Fruit fly (Drosophila melanogaster) whole organism, embryonic: ENCODE measurements around the gene Sr-CI.

Source experiments
- ATbp ChIP-seq: fragments of 200-800 bp; sonication (Bioruptor generic); optimal IDR thresholded peaks from 2 replicates; lab custom pipeline; 2017; ENCODE audit warnings: missing biosample characterization, mild to moderate bottlenecking, missing genetic modification characterization, missing genetic modification reagents
- Ada2b ChIP-seq: fragments of 200-800 bp; sonication (Bioruptor generic); IDR thresholded peaks from 2 replicates; pipeline ENCODE4 v1.3.6; 2022; ENCODE audit warnings: missing biosample characterization, missing genetic modification characterization
- Aef1 ChIP-seq: fragments of 200-800 bp; sonication (Bioruptor generic); IDR thresholded peaks from 3 replicates; pipeline ENCODE4 v1.3.6; 2022; ENCODE audit warnings: missing biosample characterization, missing genetic modification characterization
- Asciz ChIP-seq: fragments of 200-800 bp; sonication (Bioruptor generic); optimal IDR thresholded peaks from 2 replicates; lab custom pipeline; 2017; ENCODE audit warnings: missing biosample characterization, mild to moderate bottlenecking, missing genetic modification characterization, missing genetic modification reagents
- BEAF-32 ChIP-seq: fragments of 200-800 bp; sonication (Bioruptor generic); optimal IDR thresholded peaks from 3 replicates; lab custom pipeline; 2017; ENCODE audit warnings: missing biosample characterization, missing genetic modification characterization, mild to moderate bottlenecking, moderate library complexity, missing genetic modification reagents
- CG10431 ChIP-seq: fragments of 200-800 bp; sonication (Bioruptor generic); optimal IDR thresholded peaks from 3 replicates; lab custom pipeline; 2018; ENCODE audit warnings: missing biosample characterization, mild to moderate bottlenecking, missing genetic modification characterization
- CG10654 ChIP-seq: fragments of 200-800 bp; sonication (Bioruptor generic); optimal IDR thresholded peaks from 2 replicates; lab custom pipeline; 2016; ENCODE audit warnings: missing biosample characterization, missing genetic modification characterization
- CG10959 ChIP-seq: fragments of 200-800 bp; sonication (Bioruptor generic); IDR thresholded peaks from 2 replicates; pipeline ENCODE4 v1.3.6; 2022; ENCODE audit warnings: missing biosample characterization, missing genetic modification characterization
- CG12071 ChIP-seq: fragments of 200-800 bp; sonication (Bioruptor generic); optimal IDR thresholded peaks from 3 replicates; lab custom pipeline; 2018; ENCODE audit warnings: missing biosample characterization, mild to moderate bottlenecking, missing genetic modification characterization
- CG13775 ChIP-seq: fragments of 200-800 bp; sonication (Bioruptor generic); optimal IDR thresholded peaks from 3 replicates; lab custom pipeline; 2017; ENCODE audit warnings: missing biosample characterization, mild to moderate bottlenecking, missing genetic modification characterization
- CG15696 ChIP-seq: fragments of 200-800 bp; sonication (Bioruptor generic); optimal IDR thresholded peaks from 2 replicates; lab custom pipeline; 2019; ENCODE audit warnings: missing biosample characterization, mild to moderate bottlenecking, missing genetic modification characterization, moderate library complexity
- CG17328 ChIP-seq: fragments of 200-800 bp; sonication (Bioruptor generic); IDR thresholded peaks from 2 replicates; pipeline ENCODE4 v1.3.6; 2022; ENCODE audit warnings: missing biosample characterization, missing genetic modification characterization
- CG17912 ChIP-seq: fragments of 200-800 bp; sonication (Bioruptor generic); optimal IDR thresholded peaks from 2 replicates; lab custom pipeline; 2018; ENCODE audit warnings: missing biosample characterization, mild to moderate bottlenecking, missing genetic modification characterization
- CG18262 ChIP-seq: fragments of 200-800 bp; optimal IDR thresholded peaks from 3 replicates; lab custom pipeline; 2019; ENCODE audit warnings: missing biosample characterization, mild to moderate bottlenecking, missing genetic modification characterization, moderate library complexity
- CG6175 ChIP-seq: fragments of 200-800 bp; sonication (Bioruptor generic); IDR thresholded peaks from 3 replicates; pipeline ENCODE4 v1.3.6; 2022; ENCODE audit warnings: missing biosample characterization, missing genetic modification characterization
- CG6654 ChIP-seq: fragments of 200-800 bp; sonication (Bioruptor generic); optimal IDR thresholded peaks from 2 replicates; lab custom pipeline; 2017; ENCODE audit warnings: missing biosample characterization, mild to moderate bottlenecking, missing genetic modification characterization
- CG6689 ChIP-seq: fragments of 200-800 bp; sonication (Bioruptor generic); IDR thresholded peaks from 2 replicates; pipeline ENCODE4 v1.3.6; 2022; ENCODE audit warnings: missing biosample characterization, missing genetic modification characterization
- CG7357 ChIP-seq: fragments of 200-800 bp; sonication (Bioruptor generic); IDR thresholded peaks from 3 replicates; pipeline ENCODE4 v1.3.6; 2022; ENCODE audit warnings: missing biosample characterization, missing genetic modification characterization
- CG7745 ChIP-seq: fragments of 200-800 bp; sonication (Bioruptor generic); optimal IDR thresholded peaks from 2 replicates; lab custom pipeline; 2018; ENCODE audit warnings: missing biosample characterization, mild to moderate bottlenecking, missing genetic modification characterization, moderate library complexity
- CG8290 ChIP-seq, 3 experiments: fragments of 200-800 bp; sonication (Bioruptor generic); optimal IDR thresholded peaks; 2 replicates each; lab custom pipeline; 2016 to 2019; ENCODE audit warnings: missing biosample characterization in 3 of 3, missing genetic modification characterization in 3 of 3, mild to moderate bottlenecking in 2 of 3, moderate library complexity in 1 of 3
- CG9727 ChIP-seq: fragments of 200-800 bp; sonication (Bioruptor generic); optimal IDR thresholded peaks from 3 replicates; lab custom pipeline; 2017; ENCODE audit warnings: missing biosample characterization, mild to moderate bottlenecking, missing genetic modification characterization
- CG9876 ChIP-seq: fragments of 200-800 bp; sonication (Bioruptor generic); optimal IDR thresholded peaks from 2 replicates; lab custom pipeline; 2016; ENCODE audit warnings: missing biosample characterization, missing genetic modification characterization
- E2f1 ChIP-seq: fragments of 200-800 bp; sonication (Bioruptor generic); IDR thresholded peaks from 2 replicates; pipeline ENCODE4 v1.3.6; 2022; ENCODE audit warnings: missing biosample characterization, missing genetic modification characterization
- Hr51 ChIP-seq, 2 experiments: fragments of 200-800 bp; sonication (Bioruptor generic); optimal IDR thresholded peaks; 2 replicates in 1 of 2; 3 replicates in 1 of 2; lab custom pipeline; 2016 to 2018; ENCODE audit warnings: missing biosample characterization in 2 of 2, missing genetic modification characterization in 2 of 2, mild to moderate bottlenecking in 1 of 2, moderate library complexity in 1 of 2
- Lhr ChIP-seq: fragments of 200-800 bp; sonication (Bioruptor generic); optimal IDR thresholded peaks from 3 replicates; lab custom pipeline; 2017; ENCODE audit warnings: mild to moderate bottlenecking, missing biosample characterization, missing genetic modification reagents, missing genetic modification characterization
- MESR4 ChIP-seq: fragments of 200-800 bp; sonication (Bioruptor generic); optimal IDR thresholded peaks from 2 replicates; lab custom pipeline; 2018; ENCODE audit warnings: missing biosample characterization, mild to moderate bottlenecking, missing genetic modification characterization, moderate library complexity
- Med ChIP-seq: fragments of 200-800 bp; sonication (Bioruptor generic); peaks from one replicate; lab custom pipeline; 2016; ENCODE audit warnings: missing biosample characterization, missing genetic modification characterization, mild to moderate bottlenecking, inconsistent platforms, moderate library complexity
- NFAT ChIP-seq: fragments of 200-800 bp; sonication (Bioruptor generic); IDR thresholded peaks from 2 replicates; pipeline ENCODE4 v1.3.6; 2022; ENCODE audit warnings: missing biosample characterization, missing genetic modification characterization
- Sox102F ChIP-seq: fragments of 200-800 bp; sonication (Bioruptor generic); optimal IDR thresholded peaks from 2 replicates; lab custom pipeline; 2018; ENCODE audit warnings: missing biosample characterization, mild to moderate bottlenecking, missing genetic modification characterization, moderate library complexity
- TFAM ChIP-seq: fragments of 200-800 bp; sonication (Bioruptor generic); optimal IDR thresholded peaks from 2 replicates; lab custom pipeline; 2017; ENCODE audit warnings: missing biosample characterization, missing genetic modification characterization, inconsistent platforms
- ac ChIP-seq: fragments of 200-800 bp; sonication (Bioruptor generic); optimal IDR thresholded peaks from 3 replicates; lab custom pipeline; 2017; ENCODE audit warnings: missing biosample characterization, mild to moderate bottlenecking, missing genetic modification characterization
- al ChIP-seq: fragments of 200-800 bp; sonication (Bioruptor generic); IDR thresholded peaks from 2 replicates; pipeline ENCODE4 v1.3.6; 2022; ENCODE audit warnings: missing biosample characterization, missing genetic modification characterization
- ato ChIP-seq: fragments of 200-800 bp; sonication (Bioruptor generic); IDR thresholded peaks from 2 replicates; pipeline ENCODE4 v1.3.6; 2022; ENCODE audit warnings: missing biosample characterization, missing genetic modification characterization; ENCODE audit not compliant: partially characterized antibody
- cad ChIP-seq: fragments of >200 bp; optimal IDR thresholded peaks from 2 replicates; lab custom pipeline; 2017; ENCODE audit warnings: missing biosample characterization, missing genetic modification characterization
- dmrt11E ChIP-seq: fragments of 200-800 bp; sonication (Bioruptor generic); optimal IDR thresholded peaks from 3 replicates; lab custom pipeline; 2018; ENCODE audit warnings: missing biosample characterization, mild to moderate bottlenecking, missing genetic modification characterization, moderate library complexity
- fd102C ChIP-seq: fragments of 200-800 bp; sonication (Bioruptor generic); optimal IDR thresholded peaks from 2 replicates; lab custom pipeline; 2018; ENCODE audit warnings: missing biosample characterization, mild to moderate bottlenecking, missing genetic modification characterization, moderate library complexity
- fru ChIP-seq: fragments of >200 bp; optimal IDR thresholded peaks from 2 replicates; lab custom pipeline; 2017
- fu2 ChIP-seq: fragments of 200-800 bp; sonication (Bioruptor generic); optimal IDR thresholded peaks from 2 replicates; lab custom pipeline; 2016; ENCODE audit warnings: missing biosample characterization, missing genetic modification characterization
- gce ChIP-seq: fragments of 200-800 bp; sonication (Bioruptor generic); IDR thresholded peaks from 3 replicates; pipeline ENCODE4 v1.3.6; 2022; ENCODE audit warnings: missing biosample characterization, missing genetic modification characterization
- gro ChIP-seq: fragments of 200-800 bp; sonication (Bioruptor generic); optimal IDR thresholded peaks from 2 replicates; lab custom pipeline; 2016; ENCODE audit warnings: missing biosample characterization, missing genetic modification characterization
- gt ChIP-seq: fragments of 200-800 bp; sonication (Bioruptor generic); IDR thresholded peaks from 2 replicates; pipeline ENCODE4 v1.3.6; 2022; ENCODE audit warnings: missing biosample characterization, missing genetic modification characterization
- hb ChIP-seq: fragments of 200-800 bp; sonication (Bioruptor generic); IDR thresholded peaks from 3 replicates; pipeline ENCODE4 v1.3.6; 2022; ENCODE audit warnings: missing biosample characterization, missing genetic modification characterization; ENCODE audit not compliant: partially characterized antibody
- onecut ChIP-seq: fragments of 200-800 bp; sonication (Bioruptor generic); IDR thresholded peaks from 2 replicates; pipeline ENCODE4 v1.3.6; 2022; ENCODE audit warnings: missing biosample characterization, missing genetic modification characterization
- scrt ChIP-seq: fragments of 200-800 bp; sonication (Bioruptor generic); optimal IDR thresholded peaks from 2 replicates; lab custom pipeline; 2018; ENCODE audit warnings: missing biosample characterization, mild to moderate bottlenecking, missing genetic modification characterization, moderate library complexity
- tll ChIP-seq, 2 experiments: fragments of 200-800 bp in 1 of 2; fragments of >200 bp in 1 of 2; sonication (Bioruptor generic) in 1 of 2; optimal IDR thresholded peaks; 2 replicates each; lab custom pipeline; 2017 to 2019; ENCODE audit warnings: missing biosample characterization in 2 of 2, missing genetic modification characterization in 2 of 2, mild to moderate bottlenecking in 1 of 2, moderate library complexity in 1 of 2
- toy ChIP-seq: fragments of 200-800 bp; sonication (Bioruptor generic); IDR thresholded peaks from 2 replicates; pipeline ENCODE4 v1.3.6; 2022; ENCODE audit warnings: missing biosample characterization, missing genetic modification characterization
- tx ChIP-seq: fragments of 200-800 bp; sonication (Bioruptor generic); optimal IDR thresholded peaks from 2 replicates; lab custom pipeline; 2016; ENCODE audit warnings: missing biosample characterization, missing genetic modification characterization
- vvl ChIP-seq: fragments of 200-800 bp; sonication (Bioruptor generic); IDR thresholded peaks from 2 replicates; pipeline ENCODE4 v1.3.6; 2022; ENCODE audit warnings: missing biosample characterization, missing genetic modification characterization
- wor ChIP-seq: fragments of 200-800 bp; sonication (Bioruptor generic); IDR thresholded peaks from 2 replicates; pipeline ENCODE4 v1.3.6; 2022; ENCODE audit warnings: missing biosample characterization, missing genetic modification characterization

Gene Sr-CI

dm6 chr2L:4093728-4094324, 27.7 kb upstream of the Sr-CI start (continued):
- TF ChIP-seq ac (GFP tag; lab: Kevin White, UChicago) (no peak), Sox102F (GFP tag; lab: Kevin White, UChicago) (peak; percentile 87), CG6689 (peak; percentile 80), wor (peak; percentile 55; the same call in 1 of the 2 replicates), CG10654 (peak; percentile 70), cad (no peak), CG9876 (GFP tag; lab: Kevin White, UChicago) (peak; percentile 42), CG9727 (peak; percentile 65), fd102C (GFP tag; lab: Kevin White, UChicago) (no peak), scrt (GFP tag; lab: Kevin White, UChicago) (peak; percentile 42), BEAF-32 (GFP tag; lab: Kevin White, UChicago) (no peak), Asciz (GFP tag; lab: Kevin White, UChicago) (peak; percentile 73), E2f1 (GFP tag; lab: Robert Waterston, UW) (peak; percentile 79), hb (GFP tag; lab: Robert Waterston, UW) (no peak), CG17328 (GFP tag; lab: Robert Waterston, UW) (peak; percentile 89), fu2 (GFP tag; lab: Kevin White, UChicago) (peak; percentile 53), CG8290 (GFP tag; optimal IDR thresholded peaks at IDR 0.05; lab: Kevin White, UChicago) (peak; percentile 8), CG8290 (tag; optimal IDR thresholded peaks at IDR 0.05; lab: Kevin White, UChicago) (peak in 1 of 2 experiments; percentile 77), gro (GFP tag; lab: Kevin White, UChicago) (peak; percentile 66), CG10959 (GFP tag; lab: Robert Waterston, UW) (peak; percentile 48), gce (GFP tag; lab: Robert Waterston, UW) (peak; percentile 62; the same call in 1 of the 3 replicates), fru (lab: Kevin White, UChicago) (no peak), CG15696 (tag; lab: Kevin White, UChicago) (no peak), CG10431 (GFP tag; lab: Kevin White, UChicago) (no peak), dmrt11E (tag; lab: Kevin White, UChicago) (peak; percentile 54), MESR4 (peak; percentile 3), al (GFP tag; lab: Robert Waterston, UW) (peak; percentile 26; the same call in 1 of the 2 replicates), Hr51 (GFP tag; optimal IDR thresholded peaks at IDR 0.05; lab: Kevin White, UChicago) (peak; percentile 55 to 79), vvl (GFP tag; lab: Robert Waterston, UW) (peak; percentile 87), CG7745 (tag; lab: Kevin White, UChicago) (no peak), NFAT (GFP tag; lab: Robert Waterston, UW) (peak; percentile 56; the same call in 1 of the 2 replicates), CG17912 (GFP tag; lab: Kevin White, UChicago) (no peak), CG6654 (GFP tag; lab: Kevin White, UChicago) (peak; percentile 51), CG7357 (GFP tag; lab: Robert Waterston, UW) (peak; percentile 63), ATbp (GFP tag; lab: Kevin White, UChicago) (peak; percentile 76), onecut (peak; percentile 58), CG13775 (GFP tag; lab: Kevin White, UChicago) (peak; percentile 50), CG12071 (GFP tag; lab: Kevin White, UChicago) (peak; percentile 61), Med (peak; percentile 97), toy (no peak), Aef1 (GFP tag; lab: Robert Waterston, UW) (peak; percentile 79), Lhr (no peak), gt (0 out of 2 replicates have a peak, but pooled peaks have one; percentile 14), tll (GFP tag; optimal IDR thresholded peaks at IDR 0.05; lab: Kevin White, UChicago) (no peak), CG18262 (tag; lab: Kevin White, UChicago) (peak; percentile 77), CG6175 (GFP tag; lab: Robert Waterston, UW) (0 out of 3 replicates have a peak, but pooled peaks have one; percentile 13), TFAM (no peak), tx (GFP tag; lab: Kevin White, UChicago) (peak; percentile 59), Ada2b (peak; percentile 85), ato (GFP tag; lab: Robert Waterston, UW) (no peak)
